Worm (Caenorhabditis elegans): ENCODE results near the gene T14E8.2.

DNA sequence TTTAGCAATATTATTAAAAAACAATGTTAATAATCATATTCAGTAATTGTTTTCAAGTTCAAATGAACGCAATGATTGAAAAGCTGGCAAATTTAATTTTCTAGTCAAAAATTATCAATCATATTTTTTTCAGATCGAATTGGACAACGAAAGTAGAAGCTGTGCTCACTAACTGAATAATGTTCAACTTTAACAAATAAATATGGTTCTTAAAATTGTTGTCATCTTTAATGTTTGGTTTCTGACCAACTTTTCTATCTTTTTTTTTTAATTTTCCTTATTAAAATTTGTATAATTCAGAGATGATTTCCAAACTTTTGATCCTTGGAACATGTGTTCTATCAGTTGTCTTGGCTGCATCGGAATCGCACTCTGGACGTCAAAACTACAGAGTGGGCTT, 30.8 kb upstream of the T14E8.2 start, which contains the start of gene ttr-35:
- no peak for TF ChIP-seq lin-11 (tag; optimal IDR thresholded peaks at IDR 0.05)
- no peak for TF ChIP-seq fkh-10 (GFP tag; optimal IDR thresholded peaks at IDR 0.05)
- no peak for TF ChIP-seq npax-4 (tag; optimal IDR thresholded peaks at IDR 0.05)
- no peak for TF ChIP-seq pqm-1 (tag; optimal IDR thresholded peaks at IDR 0.05)
- TF ChIP-seq ceh-18 (tag; optimal IDR thresholded peaks at IDR 0.05) = no peak
- no peak for TF ChIP-seq rnt-1 (tag; optimal IDR thresholded peaks at IDR 0.05)
- no peak for TF ChIP-seq K09A11.1 (tag; optimal IDR thresholded peaks at IDR 0.05; ENCODE audit: insufficient read depth)
- no peak for TF ChIP-seq hlh-30 (tag; optimal IDR thresholded peaks at IDR 0.05; ENCODE audit: insufficient read depth)
- TF ChIP-seq unc-55 (GFP tag; optimal IDR thresholded peaks at IDR 0.05) = no peak

All from whole organism, late embryonic.